Worm (Caenorhabditis elegans): ENCODE data around the gene ncs-6.
A peak's percentile ranks its signal among the peaks of the same experiment; 100 is the strongest.

- TF ChIP-seq him-1 (tag; optimal IDR thresholded peaks at IDR 0.05) = peak; percentile 79
- peak; percentile 41 for TF ChIP-seq W03F9.2 (tag; optimal IDR thresholded peaks at IDR 0.05)
- peak; percentile 15 for TF ChIP-seq dao-5 (tag; optimal IDR thresholded peaks at IDR 0.05)
Observed at ce11 chrII:3518961-3519544, 9.3 kb downstream of the ncs-6 start, which contains the start of gene clec-126.

All from whole organism, L4/young adult.